Fruit fly (Drosophila melanogaster) whole organism, embryonic: ENCODE data around the gene mei-218.

Experiments used
- Blimp-1 ChIP-seq: fragments of 200-800 bp; sonication (Bioruptor generic); optimal IDR thresholded peaks from 3 replicates; lab custom pipeline; 2018; ENCODE audit warnings: missing biosample characterization, missing genetic modification characterization, mild to moderate bottlenecking, moderate library complexity, missing genetic modification reagents
- Dip2 ChIP-seq: fragments of 200-800 bp; sonication (Bioruptor generic); IDR thresholded peaks from 2 replicates; pipeline ENCODE4 v1.3.6; 2022; ENCODE audit warnings: missing biosample characterization, missing genetic modification characterization
- aop ChIP-seq: fragments of 200-800 bp; sonication (Bioruptor generic); IDR thresholded peaks from 2 replicates; pipeline ENCODE4 v1.3.6; 2022; ENCODE audit warnings: missing biosample characterization, missing genetic modification characterization

DNA sequence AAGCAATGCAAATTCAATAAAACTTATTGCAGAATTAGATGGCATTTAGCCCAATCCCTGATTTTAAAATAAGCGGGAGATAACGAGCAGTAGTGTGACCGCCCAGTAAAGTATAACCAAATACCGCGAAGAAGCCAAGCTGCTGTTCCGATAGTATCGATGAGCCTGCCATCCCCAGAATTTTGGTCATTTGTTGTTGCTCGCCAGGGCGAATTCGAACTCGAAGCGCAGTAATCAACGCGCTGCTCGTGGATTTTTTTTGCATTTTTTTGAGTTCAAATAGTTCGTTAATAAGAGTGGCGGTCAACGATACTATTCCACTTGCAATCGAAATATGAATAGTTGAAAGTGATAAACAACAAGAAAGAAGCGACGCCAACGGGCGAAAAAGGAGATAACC is 17.0 kb upstream of the mei-218 start, which contains the start of gene baz:
- no peak for TF ChIP-seq Blimp-1 (GFP tag; lab: Kevin White, UChicago)
- TF ChIP-seq Dip2 (GFP tag; lab: Robert Waterston, UW): no peak
- no peak for TF ChIP-seq aop (GFP tag; lab: Robert Waterston, UW)
